Fruit fly (Drosophila melanogaster) whole organism: ENCODE data around the gene Phae2.

Source experiments
- CG8478 ChIP-seq: fragments of >200 bp; optimal IDR thresholded peaks from 2 replicates; lab custom pipeline; 2018; ENCODE audit warnings: inconsistent platforms
- Dll ChIP-seq: fragments of >200 bp; optimal IDR thresholded peaks from 2 replicates; lab custom pipeline; 2017
- EcR ChIP-seq, 2 experiments: fragments of >200 bp; optimal IDR thresholded peaks; 2 replicates each; lab custom pipeline; 2017; ENCODE audit warnings: missing biosample characterization in 2 of 2, missing genetic modification characterization in 2 of 2, missing genetic modification reagents in 2 of 2
- pan ChIP-seq: fragments of >200 bp; optimal IDR thresholded peaks from 2 replicates; lab custom pipeline; 2017
- psq ChIP-seq: fragments of >200 bp; optimal IDR thresholded peaks from 2 replicates; lab custom pipeline; 2017
- usp ChIP-seq: fragments of >200 bp; optimal IDR thresholded peaks from 2 replicates; lab custom pipeline; 2017; ENCODE audit warnings: missing biosample characterization, missing genetic modification characterization, mixed read lengths

- no peak for TF ChIP-seq psq (lab: Kevin White, UChicago)
- TF ChIP-seq CG8478 (lab: Kevin White, UChicago): no peak
- no peak for TF ChIP-seq usp (GFP tag; lab: Kevin White, UChicago)
- TF ChIP-seq pan: no peak
- TF ChIP-seq EcR (GFP tag; optimal IDR thresholded peaks at IDR 0.05; lab: Kevin White, UChicago): no peak
- no peak for TF ChIP-seq Dll (lab: Kevin White, UChicago)
Measured at dm6 chr2L:12110810-12111209, at the start of gene Phae2.
